Fruit fly (Drosophila melanogaster): ENCODE results near the gene RpL7.

The RpL7 gene

DNA sequence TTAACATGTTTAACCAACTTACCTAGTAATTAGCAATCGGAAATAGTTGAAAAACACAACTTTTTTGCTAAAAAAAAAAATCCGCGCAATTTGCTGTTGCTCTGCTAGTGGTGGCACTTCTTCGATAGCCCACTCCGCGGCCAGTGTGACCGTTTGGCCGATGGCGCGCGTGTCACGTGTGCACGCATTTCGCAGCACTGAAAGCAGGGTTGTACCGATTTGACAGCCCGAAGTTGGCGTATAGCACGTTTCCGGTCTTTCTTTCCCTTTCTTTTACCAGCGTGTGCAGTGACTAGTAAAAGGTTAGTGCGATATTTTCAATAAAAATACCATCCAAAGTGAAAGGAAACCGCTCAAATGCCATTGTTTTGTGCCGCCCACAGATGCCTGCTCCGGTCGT lies at the start of gene RpL7, which contains the start of gene Ripalpha:
Gene RpL7 (plus strand): TSS at position 158 of the 400 bp plus-strand sequence.
Gene Ripalpha (minus strand): TSS at position 128 of the 400 bp plus-strand sequence.
- TF ChIP-seq CG11762 (GFP tag; optimal IDR thresholded peaks at IDR 0.05; ENCODE audit: insufficient read depth) (peak; percentile 86), fkh (GFP tag; optimal IDR thresholded peaks at IDR 0.05) (peak; percentile 90), eg (GFP tag; IDR thresholded peaks at IDR 0.05) (peak; percentile 96; the same call in 2 of the 3 replicates), CG3032 (tag; optimal IDR thresholded peaks at IDR 0.05) (peak; percentile 75), CG11902 (GFP tag; optimal IDR thresholded peaks at IDR 0.05) (peak; percentile 76), net (GFP tag; optimal IDR thresholded peaks at IDR 0.05) (peak; percentile 93), CG6163 (GFP tag; IDR thresholded peaks at IDR 0.05) (peak; percentile 96), CG8319 (GFP tag; optimal IDR thresholded peaks at IDR 0.05) (peak; percentile 87), svp (GFP tag) (peak; percentile 92), OdsH (GFP tag; optimal IDR thresholded peaks at IDR 0.05) (peak; percentile 96), Eip93F (GFP tag; optimal IDR thresholded peaks at IDR 0.05) (no peak), acj6 (GFP tag; optimal IDR thresholded peaks at IDR 0.05) (peak; percentile 93), Hr38 (GFP tag; optimal IDR thresholded peaks at IDR 0.05) (no peak), CG7368 (GFP tag; optimal IDR thresholded peaks at IDR 0.05) (peak; percentile 93), Sox14 (GFP tag; optimal IDR thresholded peaks at IDR 0.05) (peak; percentile 96), CG10631 (GFP tag; optimal IDR thresholded peaks at IDR 0.05) (peak; percentile 86), CG15336 (GFP tag; IDR thresholded peaks at IDR 0.05) (peak; percentile 68; the same call in 1 of the 2 replicates), CG6276 (GFP tag; optimal IDR thresholded peaks at IDR 0.05) (no peak), Hr4 (GFP tag; optimal IDR thresholded peaks at IDR 0.05) (peak; percentile 76), Ets21C (GFP tag; optimal IDR thresholded peaks at IDR 0.05) (peak; percentile 84), Ets96B (tag; optimal IDR thresholded peaks at IDR 0.05) (peak; percentile 57), salr (GFP tag; optimal IDR thresholded peaks at IDR 0.05) (peak; percentile 59 to 95), Gug (GFP tag; IDR thresholded peaks at IDR 0.05) (peak; percentile 69), cyc (GFP tag; optimal IDR thresholded peaks at IDR 0.05) (peak; percentile 96), CG8632 (GFP tag; optimal IDR thresholded peaks at IDR 0.05) (peak; percentile 83), CG3919 (GFP tag; optimal IDR thresholded peaks at IDR 0.05) (peak; percentile 98), achi (GFP tag; optimal IDR thresholded peaks at IDR 0.05) (peak; percentile 100), spab (GFP tag; optimal IDR thresholded peaks at IDR 0.05) (no peak), CG8119 (GFP tag; IDR thresholded peaks at IDR 0.05) (peak; percentile 60; the same call in 1 of the 3 replicates), Blimp-1 (GFP tag; optimal IDR thresholded peaks at IDR 0.05) (peak; percentile 90), Sox102F (GFP tag; optimal IDR thresholded peaks at IDR 0.05) (peak; percentile 94), dsx (GFP tag; optimal IDR thresholded peaks at IDR 0.05; ENCODE audit: poor library complexity, severe bottlenecking) (no peak), topi (GFP tag; optimal IDR thresholded peaks at IDR 0.05) (peak; percentile 95), CG1621 (tag; optimal IDR thresholded peaks at IDR 0.05) (peak; percentile 97), Eip75B (GFP tag; optimal IDR thresholded peaks at IDR 0.05) (peak; percentile 86), CG6792 (GFP tag; optimal IDR thresholded peaks at IDR 0.05) (peak; percentile 91), Sox15 (GFP tag; optimal IDR thresholded peaks at IDR 0.05) (peak; percentile 82), CG32006 (GFP tag; optimal IDR thresholded peaks at IDR 0.05) (no peak), CG4318 (GFP tag; optimal IDR thresholded peaks at IDR 0.05) (no peak), CG6808 (GFP tag; optimal IDR thresholded peaks at IDR 0.05) (peak; percentile 80), pdm3 (GFP tag; optimal IDR thresholded peaks at IDR 0.05) (peak; percentile 92), fd85E (GFP tag; optimal IDR thresholded peaks at IDR 0.05) (peak; percentile 91), Smox (GFP tag; optimal IDR thresholded peaks at IDR 0.05) (peak; percentile 90), vri (GFP tag; optimal IDR thresholded peaks at IDR 0.05) (peak; percentile 98), esn (GFP tag; optimal IDR thresholded peaks at IDR 0.05) (peak; percentile 97), CG16779 (tag; optimal IDR thresholded peaks at IDR 0.05) (no peak), Hr39 (GFP tag; optimal IDR thresholded peaks at IDR 0.05) (peak; percentile 93), CG6854 (GFP tag; optimal IDR thresholded peaks at IDR 0.05) (peak; percentile 93), ss (GFP tag; optimal IDR thresholded peaks at IDR 0.05) (peak; percentile 81 to 94), Lpt (GFP tag; optimal IDR thresholded peaks at IDR 0.05) (peak; percentile 78), Met (GFP tag; optimal IDR thresholded peaks at IDR 0.05) (peak; percentile 93), CG9139 (GFP tag; optimal IDR thresholded peaks at IDR 0.05) (peak; percentile 91)
